Worm (Caenorhabditis elegans) whole organism, mixed stage, embryonic: Measurements from ENCODE around the gene mop-25.1.

ENCODE experiments used
- drap-1 ChIP-seq: fragments of 200-800 bp; sonication (Bioruptor generic); optimal IDR thresholded peaks from 3 replicates; lab custom pipeline; 2018; ENCODE audit warnings: mild to moderate bottlenecking, missing genetic modification characterization, missing compliant biosample characterization
- elt-3 ChIP-seq: fragments of 150-350 bp; optimal IDR thresholded peaks from 2 replicates; lab custom pipeline; 2014; ENCODE audit warnings: missing biosample characterization, missing genetic modification characterization
- flh-1 ChIP-seq: fragments of 200-800 bp; sonication (Bioruptor generic); optimal IDR thresholded peaks from 2 replicates; lab custom pipeline; 2018; ENCODE audit warnings: mild to moderate bottlenecking, missing genetic modification characterization, moderate library complexity, missing compliant biosample characterization
- hlh-1 ChIP-seq: fragments of 150-350 bp; optimal IDR thresholded peaks from 2 replicates; lab custom pipeline; 2014; ENCODE audit warnings: missing biosample characterization, missing genetic modification reagents, missing genetic modification characterization
- lin-32 ChIP-seq: fragments of 200-800 bp; sonication (Bioruptor generic); optimal IDR thresholded peaks from 2 replicates; lab custom pipeline; 2018; ENCODE audit warnings: mild to moderate bottlenecking, missing genetic modification characterization, missing compliant biosample characterization
- mep-1 ChIP-seq: fragments of 150-350 bp; optimal IDR thresholded peaks from 2 replicates; lab custom pipeline; 2017; ENCODE audit warnings: missing biosample characterization, missing genetic modification reagents, missing genetic modification characterization, inconsistent platforms
- nhr-237 ChIP-seq: fragments of 150-350 bp; optimal IDR thresholded peaks from 2 replicates; lab custom pipeline; 2014; ENCODE audit warnings: missing biosample characterization, missing genetic modification characterization
- unc-120 ChIP-seq: sonication (generic microtip); optimal IDR thresholded peaks from 2 replicates; lab custom pipeline; 2017; ENCODE audit warnings: missing genetic modification characterization, missing compliant biosample characterization; ENCODE audit not compliant: poor library complexity, severe bottlenecking
- unc-62 ChIP-seq: fragments of 150-350 bp; optimal IDR thresholded peaks from 2 replicates; lab custom pipeline; 2014; ENCODE audit warnings: missing biosample characterization, missing genetic modification reagents, missing genetic modification characterization
- ztf-11 ChIP-seq: fragments of 150-350 bp; optimal IDR thresholded peaks from 2 replicates; lab custom pipeline; 2014; ENCODE audit warnings: missing biosample characterization, missing genetic modification characterization

mop-25.1 gene

DNA sequence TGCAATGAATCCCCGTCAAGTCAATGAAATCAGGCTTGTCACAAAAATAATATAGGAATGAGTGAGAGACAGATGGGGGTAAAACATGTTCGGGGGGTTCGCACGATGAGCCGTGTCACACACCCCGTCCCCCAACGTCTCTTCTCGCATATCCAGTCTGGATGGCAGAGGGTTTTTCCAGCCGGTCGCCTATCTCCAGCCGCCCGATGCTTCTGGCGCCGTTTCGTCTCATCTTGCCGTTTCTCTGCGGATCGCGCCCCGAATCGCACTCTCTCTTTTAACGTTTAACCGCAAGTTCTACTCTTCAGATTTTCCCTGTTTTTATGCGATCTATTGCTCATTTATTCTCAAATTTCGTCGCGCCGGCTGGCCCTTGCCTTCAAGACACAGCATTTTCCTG lies 49.9 kb downstream of the mop-25.1 start:
- TF ChIP-seq flh-1 (no peak), lin-32 (GFP tag; lab: Kevin White, UChicago) (no peak), unc-62 (GFP tag; lab: Kevin White, UChicago) (no peak), nhr-237 (tag; lab: Kevin White, UChicago) (no peak), drap-1 (GFP tag; lab: Kevin White, UChicago) (no peak), ztf-11 (tag; lab: Kevin White, UChicago) (no peak), mep-1 (tag; lab: Kevin White, UChicago) (no peak)

DNA sequence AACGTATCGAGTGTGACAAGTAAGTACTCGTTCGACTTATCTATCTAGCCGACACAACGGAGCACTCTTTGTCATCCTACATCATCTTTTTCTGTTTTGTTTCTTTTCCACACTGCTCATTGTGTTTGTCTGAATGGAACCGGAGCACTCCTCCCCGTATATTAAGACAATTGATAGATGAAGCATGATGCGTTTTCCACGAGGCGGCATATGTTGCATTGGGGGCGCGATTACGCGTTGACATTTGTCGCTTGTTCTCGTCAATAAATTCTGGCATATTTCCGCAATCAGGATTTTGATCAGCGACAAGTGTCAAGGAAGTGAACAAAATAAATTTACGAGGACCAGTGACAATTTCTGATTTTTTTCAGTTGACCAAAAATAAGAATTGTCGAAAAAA lies 56.2 kb downstream of the mop-25.1 start:
- TF ChIP-seq unc-62 (GFP tag; lab: Kevin White, UChicago) (peak; percentile 90), hlh-1 (tag; lab: Kevin White, UChicago) (peak; percentile 54), unc-120 (peak; percentile 17), elt-3 (tag; lab: Kevin White, UChicago) (no peak)
